Worm (Caenorhabditis elegans): ENCODE data around the gene F39G3.4.

DNA sequence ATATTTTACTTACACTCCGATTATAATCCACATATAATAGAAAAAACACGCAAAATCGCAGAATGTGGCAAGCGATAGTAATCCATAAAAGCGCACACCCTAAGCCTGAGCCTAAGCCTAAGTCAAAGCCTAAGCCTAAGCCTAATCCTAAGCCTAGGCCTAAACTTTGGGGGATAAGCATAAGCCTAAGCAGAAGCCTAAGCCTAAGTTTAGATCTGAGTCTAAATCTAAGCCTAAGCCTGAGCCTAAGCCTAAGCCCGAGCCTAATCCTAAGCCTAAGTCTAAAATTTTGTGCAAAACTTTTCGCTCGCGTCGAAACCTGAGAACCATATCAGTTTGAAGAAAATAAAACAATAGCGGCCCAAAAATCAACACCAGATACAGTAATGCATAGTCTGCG lies 40.4 kb upstream of the F39G3.4 start:
- TF ChIP-seq snpc-3.4 (tag; optimal IDR thresholded peaks at IDR 0.05): no peak
- TF ChIP-seq sptf-2 (GFP tag; optimal IDR thresholded peaks at IDR 0.05): no peak
- no peak for TF ChIP-seq dpl-1 (GFP tag; optimal IDR thresholded peaks at IDR 0.05)
- no peak for TF ChIP-seq rec-8 (tag; optimal IDR thresholded peaks at IDR 0.05)
- no peak for TF ChIP-seq ztf-28 (GFP tag; IDR thresholded peaks at IDR 0.05)
- TF ChIP-seq Y95B8A.8 (GFP tag; IDR thresholded peaks at IDR 0.05): no peak

Measured in whole organism, young adult.